Worm (Caenorhabditis elegans) whole organism, L4/young adult: Measurements from ENCODE around the gene bcl-7.

Experiments used
- dao-5 ChIP-seq: sonication (generic microtip); optimal IDR thresholded peaks from 2 replicates; lab custom pipeline; 2016; ENCODE audit warnings: missing genotype, missing genetic modification characterization, moderate library complexity, missing compliant biosample characterization
- him-1 ChIP-seq: sonication (generic microtip); optimal IDR thresholded peaks from 2 replicates; lab custom pipeline; 2016; ENCODE audit warnings: missing genotype, missing genetic modification reagents, missing genetic modification characterization, missing compliant biosample characterization

DNA sequence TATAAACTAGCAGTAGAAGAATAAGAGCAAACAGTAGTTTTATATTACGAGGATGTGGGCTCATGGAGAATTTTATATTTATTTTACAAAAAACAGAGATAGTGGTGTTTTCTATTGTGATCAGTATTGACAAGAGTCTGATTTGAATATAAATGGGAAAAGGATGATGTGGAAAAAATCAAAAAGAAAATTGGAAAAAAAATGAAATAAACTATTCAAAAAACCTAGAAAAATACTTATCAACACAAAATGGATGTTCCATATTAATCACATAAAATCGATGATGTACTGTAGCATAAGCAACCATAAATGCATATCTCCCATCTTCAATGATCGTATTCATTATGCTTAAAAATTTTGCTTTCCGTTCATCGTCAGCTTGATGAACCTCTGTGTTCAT, 39.0 kb upstream of the bcl-7 start, which contains the start of gene C28H8.7:
- TF ChIP-seq dao-5 (tag; lab: Kevin White, UChicago): no peak
- no peak for TF ChIP-seq him-1 (tag; lab: Kevin White, UChicago)
